Worm (Caenorhabditis elegans) whole organism, early embryonic: ENCODE results near the gene rpoa-49.

Experiments
- aly-1 ChIP-seq: sonication (generic microtip); optimal IDR thresholded peaks from 2 replicates; lab custom pipeline; 2016; ENCODE audit warnings: missing genetic modification characterization, missing compliant biosample characterization
- ama-1 ChIP-seq: fragments of 150-350 bp; optimal IDR thresholded peaks from 2 replicates; lab custom pipeline; 2014
- ceh-13 ChIP-seq: fragments of 200-800 bp; sonication (Bioruptor generic); optimal IDR thresholded peaks from 2 replicates; lab custom pipeline; 2018; ENCODE audit warnings: mild to moderate bottlenecking, missing genetic modification characterization, missing compliant biosample characterization
- ceh-36 ChIP-seq: sonication (generic microtip); optimal IDR thresholded peaks from 2 replicates; lab custom pipeline; 2016; ENCODE audit warnings: missing genetic modification characterization, inconsistent platforms, missing compliant biosample characterization
- ets-7 ChIP-seq: sonication (generic microtip); optimal IDR thresholded peaks from 2 replicates; lab custom pipeline; 2016; ENCODE audit warnings: missing genotype, missing genetic modification characterization, missing compliant biosample characterization
- flt-1 ChIP-seq: fragments of 200-800 bp; sonication (Bioruptor generic); IDR thresholded peaks from 2 replicates; pipeline ENCODE4 v1.3.6; 2022; ENCODE audit warnings: missing genetic modification characterization, missing compliant biosample characterization
- hmbx-1 ChIP-seq: sonication (generic microtip); optimal IDR thresholded peaks from 2 replicates; lab custom pipeline; 2016; ENCODE audit warnings: mild to moderate bottlenecking, missing genetic modification characterization, missing compliant biosample characterization
- hmg-4 ChIP-seq: fragments of 200-800 bp; sonication (Bioruptor generic); optimal IDR thresholded peaks from 2 replicates; lab custom pipeline; 2018; ENCODE audit warnings: mild to moderate bottlenecking, missing genetic modification characterization, missing compliant biosample characterization
- hnd-1 ChIP-seq: sonication (generic microtip); optimal IDR thresholded peaks from 2 replicates; lab custom pipeline; 2016; ENCODE audit warnings: missing genetic modification characterization, missing compliant biosample characterization
- pes-1 ChIP-seq: fragments of 200-800 bp; sonication (Bioruptor generic); IDR thresholded peaks from 2 replicates; pipeline ENCODE4 v1.3.6; 2022; ENCODE audit warnings: missing genetic modification reagents, missing genetic modification characterization, missing compliant biosample characterization
- scrt-1 ChIP-seq: fragments of 200-800 bp; sonication (Bioruptor generic); IDR thresholded peaks from 2 replicates; pipeline ENCODE4 v1.3.6; 2022; ENCODE audit warnings: missing genetic modification characterization, missing compliant biosample characterization
- tbx-11 ChIP-seq: fragments of 200-800 bp; sonication (Bioruptor generic); IDR thresholded peaks from 2 replicates; pipeline ENCODE4 v1.3.6; 2022; ENCODE audit warnings: missing genetic modification characterization, missing compliant biosample characterization
- tbx-37 ChIP-seq: fragments of 200-800 bp; sonication (Bioruptor generic); conservative IDR thresholded peaks from 2 replicates; pipeline ENCODE4 v1.3.6; 2022; ENCODE audit warnings: missing genetic modification reagents, missing genetic modification characterization, missing compliant biosample characterization
- tra-4 ChIP-seq: sonication (generic microtip); optimal IDR thresholded peaks from 2 replicates; lab custom pipeline; 2017; ENCODE audit warnings: missing genetic modification characterization, missing compliant biosample characterization

DNA sequence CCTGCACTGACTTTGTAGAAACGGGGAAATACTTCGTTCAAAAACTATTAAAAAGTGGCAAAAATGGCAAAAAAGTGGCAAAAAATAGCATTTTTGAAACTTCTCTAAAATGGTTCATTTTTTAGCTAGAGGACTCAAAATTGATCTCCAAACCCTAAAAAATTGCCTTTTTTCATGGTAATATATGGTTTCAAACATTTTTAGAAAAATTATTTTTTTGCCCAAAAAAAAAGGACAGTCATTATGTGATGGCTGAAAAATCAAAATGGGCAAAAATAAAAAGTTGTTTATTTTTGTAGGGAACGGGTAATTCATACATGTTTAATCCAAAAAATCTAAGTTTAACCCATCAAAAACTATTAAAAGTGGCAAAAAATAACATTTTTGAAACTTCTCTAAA lies 43.1 kb downstream of the rpoa-49 start:
- TF ChIP-seq ama-1 (lab: Kevin White, UChicago) = no peak
- TF ChIP-seq hmbx-1 = no peak
- no peak for TF ChIP-seq tra-4 (tag; lab: Kevin White, UChicago)
- TF ChIP-seq ets-7 (tag; lab: Kevin White, UChicago) = no peak
- no peak for TF ChIP-seq scrt-1
- no peak for TF ChIP-seq hmg-4 (GFP tag; lab: Kevin White, UChicago)
- TF ChIP-seq hnd-1 (tag; lab: Kevin White, UChicago) = no peak
- no peak for TF ChIP-seq pes-1 (GFP tag; lab: Robert Waterston, UW)
- TF ChIP-seq ceh-13 (GFP tag; lab: Kevin White, UChicago) = no peak
- no peak for TF ChIP-seq flt-1 (GFP tag; lab: Robert Waterston, UW)
- TF ChIP-seq ceh-36 (tag; lab: Kevin White, UChicago) = no peak
- no peak for TF ChIP-seq aly-1 (tag; lab: Kevin White, UChicago)
- TF ChIP-seq tbx-37 (GFP tag; lab: Robert Waterston, UW) = no peak
- TF ChIP-seq tbx-11 (GFP tag; lab: Robert Waterston, UW) = no peak
